Fruit fly (Drosophila melanogaster) whole organism, prepupa: ENCODE data around the gene CG17129.

ENCODE experiments used
- Ets21C ChIP-seq: fragments of 200-800 bp; sonication (Bioruptor generic); optimal IDR thresholded peaks from 3 replicates; lab custom pipeline; 2016; ENCODE audit warnings: missing biosample characterization, missing genetic modification characterization
- cyc ChIP-seq: fragments of 200-800 bp; sonication (Bioruptor generic); optimal IDR thresholded peaks from 3 replicates; lab custom pipeline; 2016; ENCODE audit warnings: missing biosample characterization, missing genetic modification characterization

- TF ChIP-seq cyc (GFP tag; lab: Kevin White, UChicago) (no peak), Ets21C (GFP tag; lab: Kevin White, UChicago) (no peak)
These were observed 16.9 kb upstream of the CG17129 start for dm6 chr3L:697055-697427.
